Fruit fly (Drosophila melanogaster): ENCODE measurements around the gene pll.

pll gene

DNA sequence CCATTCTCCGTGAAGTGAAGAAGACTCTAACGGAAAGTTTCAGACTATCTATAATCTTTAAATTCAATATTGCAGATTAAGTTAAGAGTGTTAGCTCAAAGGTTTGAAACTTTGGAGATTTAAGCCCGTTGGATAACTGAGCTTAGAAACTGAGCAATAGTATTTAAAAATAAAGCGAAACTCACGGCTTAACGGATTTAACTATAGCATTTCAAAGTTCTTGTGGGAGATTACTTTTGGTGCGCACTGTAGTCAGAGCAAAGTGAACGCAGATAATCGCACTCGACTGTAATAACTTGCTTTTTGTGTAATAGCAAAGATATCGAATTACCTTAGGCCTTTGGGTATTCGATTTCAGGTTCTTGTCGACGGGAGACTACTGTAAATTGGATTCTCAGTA lies 29.3 kb upstream of the pll start, which contains the start of gene mrt (continued):
- TF ChIP-seq CG16815 (GFP tag; optimal IDR thresholded peaks at IDR 0.05) (peak; percentile 52), CG43689 (GFP tag; IDR thresholded peaks at IDR 0.05) (0 out of 2 replicates have a peak, but pooled peaks have one; percentile 9), sens (GFP tag) (peak; percentile 95), CG11695 (GFP tag; IDR thresholded peaks at IDR 0.05) (0 out of 3 replicates have a peak, but pooled peaks have one; percentile 43), az2 (GFP tag; optimal IDR thresholded peaks at IDR 0.05) (peak; percentile 46), crc (GFP tag; optimal IDR thresholded peaks at IDR 0.05) (peak; percentile 67), Atf-2 (GFP tag; optimal IDR thresholded peaks at IDR 0.05) (peak; percentile 46), nau (GFP tag; optimal IDR thresholded peaks at IDR 0.05) (peak; percentile 23), vnd (GFP tag; IDR thresholded peaks at IDR 0.05; ENCODE audit: partially characterized antibody) (no peak), Bteb2 (GFP tag; optimal IDR thresholded peaks at IDR 0.05) (peak; percentile 52), wor (GFP tag; IDR thresholded peaks at IDR 0.05) (no peak), CG17328 (GFP tag; IDR thresholded peaks at IDR 0.05) (0 out of 2 replicates have a peak, but pooled peaks have one; percentile 43), Camta (GFP tag; optimal IDR thresholded peaks at IDR 0.05) (peak; percentile 31), pnt (GFP tag; optimal IDR thresholded peaks at IDR 0.05) (no peak), Aef1 (GFP tag; IDR thresholded peaks at IDR 0.05) (peak; percentile 34; the same call in 1 of the 3 replicates), Fer1 (GFP tag; optimal IDR thresholded peaks at IDR 0.05) (peak; percentile 46), Eip74EF (GFP tag; optimal IDR thresholded peaks at IDR 0.05) (peak in 1 of 2 experiments; percentile 11), ci (GFP tag; IDR thresholded peaks at IDR 0.05) (0 out of 3 replicates have a peak, but pooled peaks have one; percentile 24), CG12155 (GFP tag; optimal IDR thresholded peaks at IDR 0.05) (peak; percentile 45), shn (GFP tag; optimal IDR thresholded peaks at IDR 0.05) (peak; percentile 46), Nf-YC (tag; optimal IDR thresholded peaks at IDR 0.05) (no peak), CG10979 (tag; optimal IDR thresholded peaks at IDR 0.05) (peak; percentile 23), CG2712 (tag; optimal IDR thresholded peaks at IDR 0.05) (peak; percentile 53), jigr1 (GFP tag; IDR thresholded peaks at IDR 0.05) (no peak), CG2120 (GFP tag; optimal IDR thresholded peaks at IDR 0.05) (peak; percentile 85), CG4282 (GFP tag; optimal IDR thresholded peaks at IDR 0.05) (peak; percentile 24), CG3281 (GFP tag; optimal IDR thresholded peaks at IDR 0.05) (peak; percentile 79), knrl (GFP tag; IDR thresholded peaks at IDR 0.05; ENCODE audit: partially characterized antibody) (no peak), exex (tag; optimal IDR thresholded peaks at IDR 0.05) (no peak), CG1233 (GFP tag; optimal IDR thresholded peaks at IDR 0.05) (peak; percentile 33), CG17361 (GFP tag; IDR thresholded peaks at IDR 0.05) (peak; percentile 49; the same call in 2 of the 3 replicates), CG10209 (GFP tag; optimal IDR thresholded peaks at IDR 0.05) (peak; percentile 18), lilli (GFP tag; optimal IDR thresholded peaks at IDR 0.05) (peak; percentile 83), HLHmδ (GFP tag; optimal IDR thresholded peaks at IDR 0.05) (no peak), CG12769 (tag; optimal IDR thresholded peaks at IDR 0.05) (peak; percentile 30), CG4424 (GFP tag; optimal IDR thresholded peaks at IDR 0.05) (peak; percentile 57), Abd-B (GFP tag; optimal IDR thresholded peaks at IDR 0.05) (no peak), CG13287 (GFP tag; IDR thresholded peaks at IDR 0.05; ENCODE audit: partially characterized antibody) (no peak), tio (GFP tag; optimal IDR thresholded peaks at IDR 0.05) (peak; percentile 31), yki (optimal IDR thresholded peaks at IDR 0.05) (no peak), sr (GFP tag; IDR thresholded peaks at IDR 0.05) (no peak), CG17829 (tag; optimal IDR thresholded peaks at IDR 0.05) (peak; percentile 32), ERR (GFP tag; optimal IDR thresholded peaks at IDR 0.05) (peak; percentile 42), Rfx (GFP tag; IDR thresholded peaks at IDR 0.05) (peak; percentile 72), HLH3B (GFP tag; IDR thresholded peaks at IDR 0.05) (0 out of 2 replicates have a peak, but pooled peaks have one; percentile 10), CG8944 (GFP tag; optimal IDR thresholded peaks at IDR 0.05) (peak; percentile 12), chn (GFP tag; optimal IDR thresholded peaks at IDR 0.05) (peak; percentile 25), Neu2 (GFP tag; optimal IDR thresholded peaks at IDR 0.05; ENCODE audit: borderline replicate concordance) (no peak), tll (GFP tag; optimal IDR thresholded peaks at IDR 0.05) (no peak), Med (GFP tag) (peak; percentile 96), CG6813 (GFP tag; optimal IDR thresholded peaks at IDR 0.05) (peak; percentile 29)

All from whole organism, embryonic.